Fruit fly (Drosophila melanogaster) whole organism, embryonic: ENCODE data around the gene CG6254.

Experiments
- Atf6 ChIP-seq: fragments of 200-800 bp; sonication (Bioruptor generic); IDR thresholded peaks from 2 replicates; pipeline ENCODE4 v1.3.6; 2022; ENCODE audit warnings: missing biosample characterization, missing genetic modification characterization
- B-H2 ChIP-seq: fragments of 200-800 bp; sonication (Bioruptor generic); optimal IDR thresholded peaks from 2 replicates; lab custom pipeline; 2018; ENCODE audit warnings: missing biosample characterization, mild to moderate bottlenecking, missing genetic modification characterization
- Bgb ChIP-seq: fragments of 200-800 bp; sonication (Bioruptor generic); IDR thresholded peaks from 2 replicates; pipeline ENCODE4 v1.3.6; 2022; ENCODE audit warnings: missing biosample characterization, missing genetic modification characterization; ENCODE audit not compliant: partially characterized antibody
- CG10321 ChIP-seq: fragments of 200-800 bp; sonication (Bioruptor generic); IDR thresholded peaks from 2 replicates; pipeline ENCODE4 v1.3.6; 2022; ENCODE audit warnings: missing biosample characterization, missing genetic modification characterization
- CG11093 ChIP-seq: fragments of 200-800 bp; sonication (Bioruptor generic); IDR thresholded peaks from 3 replicates; pipeline ENCODE4 v1.3.6; 2022; ENCODE audit warnings: missing biosample characterization, missing genetic modification characterization
- CG11504 ChIP-seq: fragments of 200-800 bp; sonication (Bioruptor generic); optimal IDR thresholded peaks from 3 replicates; lab custom pipeline; 2019; ENCODE audit warnings: missing biosample characterization, mild to moderate bottlenecking, missing genetic modification characterization, moderate library complexity
- CG12071 ChIP-seq: fragments of 200-800 bp; sonication (Bioruptor generic); optimal IDR thresholded peaks from 3 replicates; lab custom pipeline; 2018; ENCODE audit warnings: missing biosample characterization, mild to moderate bottlenecking, missing genetic modification characterization
- CG12942 ChIP-seq: fragments of 200-800 bp; sonication (Bioruptor generic); optimal IDR thresholded peaks from 3 replicates; lab custom pipeline; 2016; ENCODE audit warnings: missing biosample characterization, missing genetic modification characterization
- CG13296 ChIP-seq: fragments of 200-800 bp; sonication (Bioruptor generic); optimal IDR thresholded peaks from 3 replicates; lab custom pipeline; 2018; ENCODE audit warnings: missing biosample characterization, mild to moderate bottlenecking, missing genetic modification characterization
- CG15514 ChIP-seq: fragments of 200-800 bp; sonication (Bioruptor generic); optimal IDR thresholded peaks from 3 replicates; lab custom pipeline; 2017; ENCODE audit warnings: missing biosample characterization, missing genetic modification characterization, mild to moderate bottlenecking, moderate library complexity, missing genetic modification reagents
- CG15601 ChIP-seq: fragments of 200-800 bp; sonication (Bioruptor generic); optimal IDR thresholded peaks from 3 replicates; lab custom pipeline; 2019; ENCODE audit warnings: missing biosample characterization, mild to moderate bottlenecking, missing genetic modification characterization, moderate library complexity
- CG17186 ChIP-seq: fragments of 200-800 bp; sonication (Bioruptor generic); optimal IDR thresholded peaks from 3 replicates; lab custom pipeline; 2017; ENCODE audit warnings: missing biosample characterization, missing genetic modification reagents, missing genetic modification characterization
- CG17328 ChIP-seq: fragments of 200-800 bp; sonication (Bioruptor generic); IDR thresholded peaks from 2 replicates; pipeline ENCODE4 v1.3.6; 2022; ENCODE audit warnings: missing biosample characterization, missing genetic modification characterization
- CG17359 ChIP-seq: fragments of 200-800 bp; sonication (Bioruptor generic); optimal IDR thresholded peaks from 3 replicates; lab custom pipeline; 2018; ENCODE audit warnings: missing biosample characterization, mild to moderate bottlenecking, missing genetic modification characterization, moderate library complexity
- CG18011 ChIP-seq: fragments of 200-800 bp; sonication (Bioruptor generic); optimal IDR thresholded peaks from 2 replicates; lab custom pipeline; 2017; ENCODE audit warnings: missing biosample characterization, missing genetic modification characterization, mild to moderate bottlenecking, moderate library complexity, missing genotype
- CG1832 ChIP-seq: fragments of 200-800 bp; sonication (Bioruptor generic); optimal IDR thresholded peaks from 2 replicates; lab custom pipeline; 2017; ENCODE audit warnings: missing biosample characterization, mild to moderate bottlenecking, missing genetic modification characterization, inconsistent platforms
- CG2199 ChIP-seq: fragments of 200-800 bp; sonication (Bioruptor generic); IDR thresholded peaks from 3 replicates; pipeline ENCODE4 v1.3.6; 2022; ENCODE audit warnings: missing biosample characterization, missing genetic modification characterization
- CG2202 ChIP-seq: fragments of 200-800 bp; sonication (Bioruptor generic); optimal IDR thresholded peaks from 2 replicates; lab custom pipeline; 2018; ENCODE audit warnings: missing biosample characterization, mild to moderate bottlenecking, missing genetic modification characterization
- CG8281 ChIP-seq: fragments of 200-800 bp; sonication (Bioruptor generic); optimal IDR thresholded peaks from 2 replicates; lab custom pipeline; 2018; ENCODE audit warnings: missing biosample characterization, mild to moderate bottlenecking, missing genetic modification characterization, moderate library complexity
- CG8765 ChIP-seq: fragments of 200-800 bp; sonication (Bioruptor generic); IDR thresholded peaks from 2 replicates; pipeline ENCODE4 v1.3.6; 2022; ENCODE audit warnings: missing biosample characterization, missing genetic modification characterization
- CG9932 ChIP-seq: fragments of 200-800 bp; sonication (Bioruptor generic); IDR thresholded peaks from 2 replicates; pipeline ENCODE4 v1.3.6; 2022; ENCODE audit warnings: missing biosample characterization, missing genetic modification characterization
- Chrac-16 ChIP-seq: fragments of 200-800 bp; sonication (Bioruptor generic); optimal IDR thresholded peaks from 3 replicates; lab custom pipeline; 2016; ENCODE audit warnings: missing biosample characterization, missing genetic modification characterization
- CoRest ChIP-seq: fragments of 200-800 bp; sonication (Bioruptor generic); optimal IDR thresholded peaks from 3 replicates; lab custom pipeline; 2018; ENCODE audit warnings: missing biosample characterization, mild to moderate bottlenecking, missing genetic modification characterization, moderate library complexity
- Doc2 ChIP-seq: fragments of 200-800 bp; sonication (Bioruptor generic); IDR thresholded peaks from 2 replicates; pipeline ENCODE4 v1.3.6; 2022; ENCODE audit warnings: missing biosample characterization, missing genetic modification characterization
- ERR ChIP-seq: fragments of 200-800 bp; sonication (Bioruptor generic); optimal IDR thresholded peaks from 2 replicates; lab custom pipeline; 2016; ENCODE audit warnings: missing biosample characterization, missing genetic modification characterization
- HmgZ ChIP-seq: fragments of 200-800 bp; sonication (Bioruptor generic); optimal IDR thresholded peaks from 2 replicates; lab custom pipeline; 2018; ENCODE audit warnings: missing biosample characterization, mild to moderate bottlenecking, missing genetic modification characterization
- Hmx ChIP-seq: fragments of 200-800 bp; sonication (Bioruptor generic); optimal IDR thresholded peaks from 2 replicates; lab custom pipeline; 2016; ENCODE audit warnings: missing biosample characterization, missing genetic modification characterization
- Hr3 ChIP-seq: fragments of 200-800 bp; sonication (Bioruptor generic); optimal IDR thresholded peaks from 3 replicates; lab custom pipeline; 2016; ENCODE audit warnings: missing biosample characterization, missing genetic modification characterization
- Hr51 ChIP-seq, 2 experiments: fragments of 200-800 bp; sonication (Bioruptor generic); optimal IDR thresholded peaks; 2 replicates in 1 of 2; 3 replicates in 1 of 2; lab custom pipeline; 2016 to 2018; ENCODE audit warnings: missing biosample characterization in 2 of 2, missing genetic modification characterization in 2 of 2, mild to moderate bottlenecking in 1 of 2, moderate library complexity in 1 of 2
- Oli ChIP-seq: fragments of 200-800 bp; sonication (Bioruptor generic); optimal IDR thresholded peaks from 2 replicates; lab custom pipeline; 2018; ENCODE audit warnings: missing biosample characterization, mild to moderate bottlenecking, missing genetic modification characterization, moderate library complexity
- aop ChIP-seq: fragments of 200-800 bp; sonication (Bioruptor generic); IDR thresholded peaks from 2 replicates; pipeline ENCODE4 v1.3.6; 2022; ENCODE audit warnings: missing biosample characterization, missing genetic modification characterization
- ase ChIP-seq: fragments of 200-800 bp; sonication (Bioruptor generic); IDR thresholded peaks from 3 replicates; pipeline ENCODE4 v1.3.6; 2022; ENCODE audit warnings: missing biosample characterization, missing genetic modification characterization
- chinmo ChIP-seq: fragments of 200-800 bp; sonication (Bioruptor generic); IDR thresholded peaks from 4 replicates; pipeline ENCODE4 v1.3.6; 2022; ENCODE audit warnings: missing biosample characterization, missing genetic modification characterization; ENCODE audit not compliant: partially characterized antibody
- ci ChIP-seq: fragments of 200-800 bp; sonication (Bioruptor generic); IDR thresholded peaks from 3 replicates; pipeline ENCODE4 v1.3.6; 2022; ENCODE audit warnings: missing biosample characterization, missing genetic modification characterization
- dan ChIP-seq: fragments of 200-800 bp; sonication (Bioruptor generic); IDR thresholded peaks from 2 replicates; pipeline ENCODE4 v1.3.6; 2022; ENCODE audit warnings: missing biosample characterization, missing genetic modification characterization
- ems ChIP-seq: fragments of 200-800 bp; sonication (Bioruptor generic); optimal IDR thresholded peaks from 3 replicates; lab custom pipeline; 2016; ENCODE audit warnings: missing biosample characterization, missing genetic modification characterization
- gsb ChIP-seq: fragments of 200-800 bp; sonication (Bioruptor generic); IDR thresholded peaks from 2 replicates; pipeline ENCODE4 v1.3.6; 2022; ENCODE audit warnings: missing biosample characterization, missing genetic modification characterization
- hbn ChIP-seq: fragments of 200-800 bp; sonication (Bioruptor generic); IDR thresholded peaks from 2 replicates; pipeline ENCODE4 v1.3.6; 2022; ENCODE audit warnings: missing biosample characterization, missing genetic modification characterization; ENCODE audit not compliant: partially characterized antibody
- her ChIP-seq: fragments of 200-800 bp; sonication (Bioruptor generic); optimal IDR thresholded peaks from 2 replicates; lab custom pipeline; 2016; ENCODE audit warnings: missing biosample characterization, missing genetic modification characterization
- inv ChIP-seq: fragments of 200-800 bp; sonication (Bioruptor generic); IDR thresholded peaks from 2 replicates; pipeline ENCODE4 v1.3.6; 2022; ENCODE audit warnings: missing biosample characterization, missing genetic modification characterization; ENCODE audit not compliant: partially characterized antibody
- jigr1 ChIP-seq: fragments of 200-800 bp; sonication (Bioruptor generic); IDR thresholded peaks from 3 replicates; pipeline ENCODE4 v1.3.6; 2022; ENCODE audit warnings: missing biosample characterization, missing genetic modification characterization
- klu ChIP-seq: fragments of 200-800 bp; sonication (Bioruptor generic); IDR thresholded peaks from 2 replicates; pipeline ENCODE4 v1.3.6; 2022; ENCODE audit warnings: missing biosample characterization, missing genetic modification characterization
- mld ChIP-seq: fragments of 200-800 bp; sonication (Bioruptor generic); IDR thresholded peaks from 3 replicates; pipeline ENCODE4 v1.3.6; 2022; ENCODE audit warnings: missing biosample characterization, missing genetic modification characterization; ENCODE audit not compliant: partially characterized antibody
- nerfin-1 ChIP-seq: fragments of 200-800 bp; sonication (Bioruptor generic); optimal IDR thresholded peaks from 3 replicates; lab custom pipeline; 2019; ENCODE audit warnings: missing biosample characterization, mild to moderate bottlenecking, missing genetic modification characterization, moderate library complexity
- rib ChIP-seq: fragments of 200-800 bp; sonication (Bioruptor generic); IDR thresholded peaks from 2 replicates; pipeline ENCODE4 v1.3.6; 2022; ENCODE audit warnings: missing biosample characterization, missing genetic modification characterization
- salm ChIP-seq: fragments of 200-800 bp; sonication (Bioruptor generic); optimal IDR thresholded peaks from 2 replicates; lab custom pipeline; 2018; ENCODE audit warnings: missing biosample characterization, mild to moderate bottlenecking, missing genetic modification characterization
- twi ChIP-seq: fragments of 200-800 bp; optimal IDR thresholded peaks from 2 replicates; lab custom pipeline; 2019; ENCODE audit warnings: missing biosample characterization, mild to moderate bottlenecking, missing genetic modification characterization, moderate library complexity
- vfl ChIP-seq: fragments of 200-800 bp; sonication (Bioruptor generic); optimal IDR thresholded peaks from 2 replicates; lab custom pipeline; 2016; ENCODE audit warnings: missing biosample characterization, missing genetic modification characterization

CG6254 gene

dm6 chr3R:10144103-10144998 is 16.8 kb downstream of the CG6254 start, which contains the start of the genes TAF1B and Invadolysin (continued):
- TF ChIP-seq dan (no peak), vfl (GFP tag; lab: Kevin White, UChicago) (no peak), CG12071 (GFP tag; lab: Kevin White, UChicago) (peak; percentile 51), hbn (GFP tag; lab: Robert Waterston, UW) (peak; percentile 94), chinmo (GFP tag; lab: Robert Waterston, UW) (peak; percentile 92; the same call in 3 of the 4 replicates), rib (GFP tag; lab: Robert Waterston, UW) (peak; percentile 66; the same call in 1 of the 2 replicates), CG15514 (GFP tag; lab: Kevin White, UChicago) (peak; percentile 65), mld (GFP tag; lab: Robert Waterston, UW) (peak; percentile 88), CG11093 (GFP tag; lab: Robert Waterston, UW) (no peak), ase (GFP tag; lab: Robert Waterston, UW) (no peak; the same call in 2 of the 3 replicates), ems (peak; percentile 42), jigr1 (GFP tag; lab: Robert Waterston, UW) (no peak), CG2199 (GFP tag; lab: Robert Waterston, UW) (no peak), twi (tag; lab: Kevin White, UChicago) (no peak), CG15601 (tag; lab: Kevin White, UChicago) (peak; percentile 49), Bgb (GFP tag; lab: Robert Waterston, UW) (peak; percentile 90), CG17328 (peak; percentile 33), Hmx (GFP tag; lab: Kevin White, UChicago) (peak; percentile 22), Hr51 (GFP tag; optimal IDR thresholded peaks at IDR 0.05; lab: Kevin White, UChicago) (peak in 1 of 2 experiments; percentile 57), CG10321 (no peak), CoRest (tag; lab: Kevin White, UChicago) (peak; percentile 67), CG13296 (peak; percentile 44), CG11504 (tag; lab: Kevin White, UChicago) (peak; percentile 61), CG17186 (GFP tag; lab: Kevin White, UChicago) (peak; percentile 38), CG8281 (tag; lab: Kevin White, UChicago) (no peak), Atf6 (GFP tag; lab: Robert Waterston, UW) (peak; percentile 61; the same call in 1 of the 2 replicates), klu (no peak; the same call in 1 of the 2 replicates), CG18011 (GFP tag; lab: Kevin White, UChicago) (peak; percentile 3), B-H2 (GFP tag; lab: Kevin White, UChicago) (peak; percentile 41), CG12942 (GFP tag; lab: Kevin White, UChicago) (peak; percentile 24), gsb (GFP tag; lab: Robert Waterston, UW) (no peak), inv (GFP tag; lab: Robert Waterston, UW) (peak; percentile 94), CG9932 (GFP tag; lab: Robert Waterston, UW) (peak; percentile 90), her (GFP tag; lab: Kevin White, UChicago) (peak; percentile 59), HmgZ (tag; lab: Kevin White, UChicago) (peak; percentile 52), CG8765 (GFP tag; lab: Robert Waterston, UW) (no peak), aop (GFP tag; lab: Robert Waterston, UW) (no peak), Doc2 (GFP tag; lab: Robert Waterston, UW) (no peak), Oli (peak; percentile 28), nerfin-1 (peak; percentile 58), ci (GFP tag; lab: Robert Waterston, UW) (peak; percentile 58; the same call in 2 of the 3 replicates), CG1832 (no peak), Hr3 (GFP tag; lab: Kevin White, UChicago) (peak; percentile 51), CG2202 (no peak), CG17359 (tag; lab: Kevin White, UChicago) (peak; percentile 40), ERR (peak; percentile 56), Chrac-16 (GFP tag; lab: Kevin White, UChicago) (peak; percentile 30), salm (tag; lab: Kevin White, UChicago) (no peak)
